Worm (Caenorhabditis elegans) whole organism, L2 larva: Measurements from ENCODE around the gene F21E9.2.

Experiments used
- C34F6.9 ChIP-seq: fragments of 150-350 bp; optimal IDR thresholded peaks from 2 replicates; lab custom pipeline; 2014; ENCODE audit warnings: missing biosample characterization, missing genetic modification characterization
- F13H6.1 ChIP-seq: sonication (generic microtip); optimal IDR thresholded peaks from 2 replicates; lab custom pipeline; 2016; ENCODE audit warnings: missing genetic modification characterization, missing compliant biosample characterization
- Y55F3AM.14 ChIP-seq: fragments of 200-800 bp; sonication (Bioruptor generic); optimal IDR thresholded peaks from 2 replicates; lab custom pipeline; 2018; ENCODE audit warnings: mild to moderate bottlenecking, missing genetic modification characterization, missing compliant biosample characterization
- ZK546.5 ChIP-seq: sonication (generic microtip); optimal IDR thresholded peaks from 2 replicates; lab custom pipeline; 2017; ENCODE audit warnings: missing biosample characterization, missing genetic modification characterization
- aly-2 ChIP-seq: fragments of 150-350 bp; optimal IDR thresholded peaks from 2 replicates; lab custom pipeline; 2014; ENCODE audit warnings: missing biosample characterization, missing genetic modification characterization
- ama-1 ChIP-seq: fragments of 150-350 bp; optimal IDR thresholded peaks from 2 replicates; lab custom pipeline; 2018; ENCODE audit warnings: inconsistent platforms
- blmp-1 ChIP-seq: sonication (generic microtip); optimal IDR thresholded peaks from 2 replicates; lab custom pipeline; 2017; ENCODE audit warnings: missing genetic modification characterization, mild to moderate bottlenecking, missing compliant biosample characterization, antibody characterized with exemption, moderate library complexity; ENCODE audit not compliant: insufficient read depth
- ceh-16 ChIP-seq: fragments of 150-350 bp; optimal IDR thresholded peaks from 2 replicates; lab custom pipeline; 2014; ENCODE audit warnings: missing biosample characterization, missing genetic modification characterization
- ceh-82 ChIP-seq: fragments of 150-350 bp; optimal IDR thresholded peaks from 2 replicates; lab custom pipeline; 2014; ENCODE audit warnings: missing biosample characterization, missing genetic modification characterization
- dmd-4 ChIP-seq: sonication (generic microtip); optimal IDR thresholded peaks from 2 replicates; lab custom pipeline; 2017; ENCODE audit warnings: missing biosample characterization, missing genetic modification characterization
- egl-27 ChIP-seq: sonication (generic microtip); optimal IDR thresholded peaks from 3 replicates; lab custom pipeline; 2017; ENCODE audit warnings: missing biosample characterization, missing genetic modification reagents, missing genetic modification characterization
- elt-1 ChIP-seq: fragments of 150-350 bp; optimal IDR thresholded peaks from 2 replicates; lab custom pipeline; 2014; ENCODE audit warnings: missing biosample characterization, missing genetic modification characterization
- fos-1 ChIP-seq: fragments of 150-350 bp; optimal IDR thresholded peaks from 2 replicates; lab custom pipeline; 2014; ENCODE audit warnings: missing biosample characterization, missing genetic modification characterization
- gmeb-1 ChIP-seq: fragments of 150-350 bp; optimal IDR thresholded peaks from 2 replicates; lab custom pipeline; 2014; ENCODE audit warnings: missing biosample characterization, missing genetic modification characterization
- lin-11 ChIP-seq: fragments of 150-350 bp; sonication (generic microtip); optimal IDR thresholded peaks from 2 replicates; lab custom pipeline; 2014; ENCODE audit warnings: missing biosample characterization, missing genetic modification characterization, inconsistent platforms, mixed read lengths
- lin-13 ChIP-seq: fragments of 150-350 bp; optimal IDR thresholded peaks from 2 replicates; lab custom pipeline; 2014; ENCODE audit warnings: missing biosample characterization, missing genetic modification reagents, missing genetic modification characterization
- mab-5 ChIP-seq: fragments of 150-350 bp; optimal IDR thresholded peaks from 2 replicates; lab custom pipeline; 2014; ENCODE audit warnings: missing biosample characterization, missing genetic modification characterization
- nhr-10 ChIP-seq: sonication (generic microtip); optimal IDR thresholded peaks from 2 replicates; lab custom pipeline; 2017; ENCODE audit warnings: missing biosample characterization, missing genetic modification characterization
- nhr-11 ChIP-seq: fragments of 150-350 bp; optimal IDR thresholded peaks from 2 replicates; lab custom pipeline; 2014; ENCODE audit warnings: missing biosample characterization, missing genetic modification characterization
- nhr-129 ChIP-seq: fragments of 150-350 bp; optimal IDR thresholded peaks from 2 replicates; lab custom pipeline; 2014; ENCODE audit warnings: missing biosample characterization, missing genetic modification characterization
- nhr-21 ChIP-seq: fragments of 150-350 bp; optimal IDR thresholded peaks from 2 replicates; lab custom pipeline; 2014; ENCODE audit warnings: missing biosample characterization, missing genetic modification characterization
- nhr-23 ChIP-seq: fragments of 150-350 bp; optimal IDR thresholded peaks from 2 replicates; lab custom pipeline; 2014; ENCODE audit warnings: missing biosample characterization, missing genetic modification reagents, missing genetic modification characterization
- nhr-237 ChIP-seq: fragments of 150-350 bp; optimal IDR thresholded peaks from 2 replicates; lab custom pipeline; 2014; ENCODE audit warnings: missing biosample characterization, missing genetic modification characterization
- nhr-6 ChIP-seq: fragments of 150-350 bp; optimal IDR thresholded peaks from 2 replicates; lab custom pipeline; 2014; ENCODE audit warnings: missing biosample characterization, missing genetic modification characterization
- nhr-77 ChIP-seq: fragments of 150-350 bp; optimal IDR thresholded peaks from 2 replicates; lab custom pipeline; 2014; ENCODE audit warnings: missing biosample characterization, missing genetic modification characterization
- peb-1 ChIP-seq: fragments of 150-350 bp; optimal IDR thresholded peaks from 2 replicates; lab custom pipeline; 2014; ENCODE audit warnings: missing biosample characterization, missing genetic modification characterization
- sem-4 ChIP-seq: fragments of 150-350 bp; optimal IDR thresholded peaks from 2 replicates; lab custom pipeline; 2014; ENCODE audit warnings: missing biosample characterization, missing genetic modification reagents, missing genetic modification characterization
- skn-1 ChIP-seq: sonication (generic microtip); optimal IDR thresholded peaks from 2 replicates; lab custom pipeline; 2017; ENCODE audit warnings: missing biosample characterization, missing genetic modification characterization
- sma-3 ChIP-seq: sonication (generic microtip); optimal IDR thresholded peaks from 2 replicates; lab custom pipeline; 2016; ENCODE audit warnings: missing genetic modification reagents, missing genetic modification characterization, missing compliant biosample characterization
- sma-9 ChIP-seq, 2 experiments: fragments of 150-350 bp in 1 of 2; sonication (generic microtip) in 1 of 2; optimal IDR thresholded peaks; 2 replicates each; lab custom pipeline; 2014 to 2016; ENCODE audit warnings: missing genetic modification characterization in 2 of 2, mild to moderate bottlenecking in 1 of 2, missing biosample characterization in 1 of 2, missing compliant biosample characterization in 1 of 2, missing genetic modification reagents in 1 of 2, moderate library complexity in 1 of 2
- snpc-4 ChIP-seq: fragments of 150-350 bp; optimal IDR thresholded peaks from 2 replicates; lab custom pipeline; 2014; ENCODE audit warnings: missing biosample characterization, missing genetic modification characterization
- unc-39 ChIP-seq: fragments of 150-350 bp; optimal IDR thresholded peaks from 2 replicates; lab custom pipeline; 2014; ENCODE audit warnings: missing biosample characterization, missing genetic modification characterization
- unc-62 ChIP-seq: fragments of 150-350 bp; optimal IDR thresholded peaks from 2 replicates; lab custom pipeline; 2014; ENCODE audit warnings: missing biosample characterization, missing genetic modification reagents, missing genetic modification characterization
- zag-1 ChIP-seq: fragments of 150-350 bp; optimal IDR thresholded peaks from 2 replicates; lab custom pipeline; 2014; ENCODE audit warnings: missing biosample characterization, missing genetic modification characterization
- ztf-1 ChIP-seq: fragments of 200-800 bp; sonication (Bioruptor generic); conservative IDR thresholded peaks from 2 replicates; pipeline ENCODE4 v1.3.6; 2022; ENCODE audit warnings: missing genetic modification characterization, missing compliant biosample characterization
- ztf-11 ChIP-seq: sonication (generic microtip); optimal IDR thresholded peaks from 2 replicates; lab custom pipeline; 2017; ENCODE audit warnings: missing biosample characterization, missing genetic modification characterization
- ztf-4 ChIP-seq: fragments of 150-350 bp; optimal IDR thresholded peaks from 2 replicates; lab custom pipeline; 2014; ENCODE audit warnings: missing biosample characterization, missing genetic modification characterization

The F21E9.2 gene

DNA sequence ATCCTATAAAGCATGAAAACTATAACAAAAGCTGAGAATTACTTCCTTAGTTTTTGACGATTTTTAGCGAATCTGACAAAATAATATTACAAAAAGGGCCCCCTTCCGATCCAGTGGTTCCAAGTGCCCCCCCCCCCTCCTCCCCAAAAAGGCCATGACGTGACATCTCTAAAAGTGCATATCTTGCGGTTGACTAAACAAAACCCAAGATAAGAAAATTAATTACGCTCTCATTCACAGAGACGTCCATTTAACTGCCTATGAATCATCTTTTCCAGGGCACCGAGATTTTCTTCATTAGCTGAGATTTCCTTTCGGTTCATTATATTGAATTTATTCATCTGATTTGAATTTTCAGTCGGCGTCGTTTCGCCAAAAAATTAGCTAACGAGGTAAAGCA, 29.9 kb downstream of the F21E9.2 start, which contains the start of gene inso-1:
inso-1 (plus strand) TSS at position 301 of the 400 bp plus-strand sequence.
- TF ChIP-seq F13H6.1 (tag; lab: Kevin White, UChicago) (no peak), nhr-11 (no peak), mab-5 (tag; lab: Kevin White, UChicago) (no peak), skn-1 (tag; lab: Kevin White, UChicago) (no peak), nhr-129 (tag; lab: Kevin White, UChicago) (no peak), gmeb-1 (no peak), ZK546.5 (tag; lab: Kevin White, UChicago) (no peak), elt-1 (tag; lab: Kevin White, UChicago) (no peak), ztf-11 (tag; lab: Kevin White, UChicago) (no peak), ztf-4 (no peak), ceh-82 (no peak)

DNA sequence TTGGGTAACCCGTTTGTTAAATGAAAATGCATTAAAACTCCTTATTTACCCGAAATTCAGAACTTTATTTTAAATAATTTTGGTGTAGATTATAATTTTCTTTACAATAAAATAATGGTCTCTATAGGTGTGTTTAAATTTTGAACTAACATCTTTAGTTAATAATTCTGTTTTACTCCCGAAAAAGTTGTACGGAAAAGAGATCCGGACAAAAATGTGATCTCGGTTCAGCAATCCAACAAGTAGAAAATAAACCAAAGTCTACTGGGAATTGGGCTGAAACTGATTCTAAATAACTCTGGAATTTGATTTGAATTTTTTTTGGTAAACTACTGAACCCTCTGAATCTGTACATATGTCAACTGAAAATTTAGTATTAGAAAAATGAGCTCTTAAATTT, 34.0 kb downstream of the F21E9.2 start:
- TF ChIP-seq ceh-16 (no peak), dmd-4 (tag; lab: Kevin White, UChicago) (no peak), zag-1 (no peak), skn-1 (tag; lab: Kevin White, UChicago) (no peak), elt-1 (tag; lab: Kevin White, UChicago) (no peak), sma-3 (GFP tag; lab: Kevin White, UChicago) (no peak), ama-1 (lab: Kevin White, UChicago) (no peak), Y55F3AM.14 (GFP tag; lab: Kevin White, UChicago) (no peak), sma-9 (GFP tag; optimal IDR thresholded peaks at IDR 0.05; lab: Kevin White, UChicago) (no peak), sma-9 (tag; optimal IDR thresholded peaks at IDR 0.05; lab: Kevin White, UChicago) (no peak), nhr-129 (tag; lab: Kevin White, UChicago) (no peak), F13H6.1 (tag; lab: Kevin White, UChicago) (no peak), unc-39 (tag; lab: Kevin White, UChicago) (no peak), peb-1 (tag; lab: Kevin White, UChicago) (no peak), egl-27 (tag; lab: Kevin White, UChicago) (no peak), mab-5 (tag; lab: Kevin White, UChicago) (no peak), lin-13 (GFP tag; lab: Kevin White, UChicago) (no peak)

DNA sequence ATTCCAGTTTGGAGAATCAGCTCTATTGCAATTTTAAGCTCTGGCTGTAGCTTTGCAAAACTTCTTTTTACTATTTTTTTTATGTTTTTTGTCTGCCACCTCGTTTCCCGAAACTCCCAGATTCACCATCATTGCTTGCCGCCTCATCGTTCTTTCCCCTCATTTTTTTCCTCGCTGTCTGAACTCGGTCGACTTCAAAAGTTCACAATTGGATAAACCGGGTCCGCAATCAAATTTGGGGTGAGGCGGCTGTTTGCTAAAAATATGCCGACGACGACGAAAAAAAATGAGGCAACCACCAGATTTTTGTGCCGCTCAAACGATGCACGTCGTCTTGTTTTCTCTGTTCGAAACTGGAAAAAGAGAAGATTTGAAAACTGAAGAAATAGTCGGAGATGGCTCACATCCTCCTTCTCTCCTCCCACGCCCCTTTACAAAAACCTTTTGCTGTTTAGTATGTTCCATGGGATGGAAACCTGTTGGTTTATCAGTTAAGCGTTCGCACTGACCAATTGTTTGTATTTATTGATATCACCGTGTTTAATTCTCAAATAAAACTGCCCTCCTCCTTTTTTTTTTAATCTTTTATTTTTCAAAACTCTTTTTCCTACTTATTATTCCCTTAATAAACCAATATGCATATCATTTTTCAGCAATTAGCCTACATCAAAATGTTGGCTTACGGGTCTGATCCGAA, 35.0 kb downstream of the F21E9.2 start, which contains the start of gene dop-4:
dop-4 (plus strand) TSS at position 647 of the 697 bp plus-strand sequence.
- TF ChIP-seq snpc-4 (tag; lab: Kevin White, UChicago): no peak
- TF ChIP-seq nhr-129 (tag; lab: Kevin White, UChicago): no peak
- no peak for TF ChIP-seq dmd-4 (tag; lab: Kevin White, UChicago)
- peak; percentile 7 for TF ChIP-seq sma-9 (GFP tag; optimal IDR thresholded peaks at IDR 0.05; lab: Kevin White, UChicago)
- TF ChIP-seq sma-9 (tag; optimal IDR thresholded peaks at IDR 0.05; lab: Kevin White, UChicago): no peak

DNA sequence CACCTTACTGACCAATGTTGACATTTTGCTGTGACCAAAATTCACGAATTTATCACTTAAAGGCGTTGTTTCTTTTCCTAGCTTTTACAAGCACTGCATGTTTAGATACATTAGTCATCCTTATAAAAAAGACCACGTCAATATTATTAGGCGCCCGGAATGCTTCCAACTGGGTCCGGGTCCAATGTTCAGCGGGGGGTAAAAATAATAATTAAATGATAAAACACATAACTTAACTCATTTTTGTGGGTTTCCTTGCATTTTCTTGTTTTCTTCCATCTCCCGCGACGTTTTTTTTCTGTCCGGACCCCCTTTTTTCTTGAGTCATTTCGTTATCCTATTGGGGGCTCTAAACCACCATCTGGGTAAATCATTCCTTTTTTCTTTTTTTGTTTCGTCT, 36.3 kb downstream of the F21E9.2 start:
- no peak for TF ChIP-seq blmp-1 (tag; lab: Kevin White, UChicago)
- no peak for TF ChIP-seq unc-39 (tag; lab: Kevin White, UChicago)
- no peak for TF ChIP-seq egl-27 (tag; lab: Kevin White, UChicago)
- no peak for TF ChIP-seq nhr-23 (tag; lab: Kevin White, UChicago)
- no peak for TF ChIP-seq aly-2
- TF ChIP-seq skn-1 (tag; lab: Kevin White, UChicago): no peak
- TF ChIP-seq gmeb-1: no peak
- no peak for TF ChIP-seq nhr-6
- no peak for TF ChIP-seq ZK546.5 (tag; lab: Kevin White, UChicago)
- no peak for TF ChIP-seq ztf-1 (GFP tag; lab: Robert Waterston, UW)
- no peak for TF ChIP-seq lin-13 (GFP tag; lab: Kevin White, UChicago)
- no peak for TF ChIP-seq ama-1 (lab: Kevin White, UChicago)
- TF ChIP-seq dmd-4 (tag; lab: Kevin White, UChicago): no peak
- no peak for TF ChIP-seq nhr-77 (tag; lab: Kevin White, UChicago)
- TF ChIP-seq C34F6.9 (tag; lab: Kevin White, UChicago): no peak
- no peak for TF ChIP-seq nhr-237 (tag; lab: Kevin White, UChicago)
- TF ChIP-seq F13H6.1 (tag; lab: Kevin White, UChicago): no peak
- no peak for TF ChIP-seq nhr-21
- TF ChIP-seq, all 48 proteins: peak for 0

DNA sequence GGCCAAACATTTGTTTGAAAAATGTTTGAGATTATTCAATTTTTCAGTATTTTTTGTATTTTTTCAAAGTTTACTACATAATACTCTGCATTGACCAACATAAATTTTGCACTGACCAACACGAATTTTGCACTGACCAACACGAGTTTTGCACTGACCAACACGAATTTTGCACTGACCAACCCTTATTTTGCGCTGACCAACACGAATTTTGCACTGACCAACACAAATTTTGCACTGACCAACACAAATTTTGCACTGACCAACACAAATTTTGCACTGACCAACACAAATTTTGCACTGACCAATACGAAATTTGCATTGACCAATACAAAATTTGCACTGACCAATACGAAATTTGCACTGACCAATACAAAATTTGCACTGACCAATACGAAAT, 36.9 kb downstream of the F21E9.2 start:
- TF ChIP-seq unc-62 (GFP tag; lab: Kevin White, UChicago): no peak
- no peak for TF ChIP-seq sem-4
- TF ChIP-seq lin-11 (tag; lab: Kevin White, UChicago): no peak
- TF ChIP-seq fos-1: no peak
- no peak for TF ChIP-seq nhr-10 (tag; lab: Kevin White, UChicago)
